Fruit fly (Drosophila melanogaster): Measurements from ENCODE around the gene CG15283.

- no peak for TF ChIP-seq CG3919 (GFP tag; optimal IDR thresholded peaks at IDR 0.05)
- no peak for TF ChIP-seq achi (GFP tag; optimal IDR thresholded peaks at IDR 0.05)
- TF ChIP-seq cyc (GFP tag; optimal IDR thresholded peaks at IDR 0.05): no peak
- TF ChIP-seq CG7368 (GFP tag; optimal IDR thresholded peaks at IDR 0.05): no peak
- TF ChIP-seq fkh (GFP tag; optimal IDR thresholded peaks at IDR 0.05): no peak
- TF ChIP-seq CG34406 (GFP tag; optimal IDR thresholded peaks at IDR 0.05): no peak
These were observed 45.8 kb downstream of the CG15283 start for dm6 chr2L:14404744-14405449.

Measured in whole organism, prepupa.